Fruit fly (Drosophila melanogaster): ENCODE results near the gene CG7990.

The CG7990 gene

DNA sequence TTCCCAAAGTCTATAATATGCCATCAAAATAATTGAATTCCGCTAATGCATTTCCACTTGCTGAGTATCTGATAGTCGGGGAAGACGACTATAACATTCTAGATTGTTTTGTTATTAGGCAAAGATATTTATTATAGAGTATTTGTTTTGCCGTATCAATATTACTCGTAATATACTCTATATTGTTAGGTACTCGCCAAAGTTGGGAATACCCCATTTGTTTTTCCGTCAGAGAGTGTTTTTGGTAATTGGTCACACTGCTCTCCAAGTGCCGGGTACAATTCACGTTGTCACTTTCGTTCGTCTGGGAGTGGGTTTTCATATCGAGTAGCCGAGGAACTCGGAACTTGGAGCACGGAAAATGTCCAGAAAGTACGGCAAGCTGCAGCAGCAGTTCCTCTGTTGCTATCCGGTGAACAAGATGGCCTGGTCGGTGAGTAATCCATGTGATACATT is 41.6 kb upstream of the CG7990 start, which contains the start of gene CG7889 (continued):
- TF ChIP-seq ewg (GFP tag; optimal IDR thresholded peaks at IDR 0.05) (no peak), Sry-δ (GFP tag; optimal IDR thresholded peaks at IDR 0.05) (peak; percentile 3), CG2116 (GFP tag; optimal IDR thresholded peaks at IDR 0.05) (no peak), CG31388 (GFP tag; optimal IDR thresholded peaks at IDR 0.05) (no peak), CG11723 (GFP tag; optimal IDR thresholded peaks at IDR 0.05) (no peak), CG15696 (tag; optimal IDR thresholded peaks at IDR 0.05) (peak; percentile 6), fd102C (GFP tag; optimal IDR thresholded peaks at IDR 0.05) (no peak), sc (optimal IDR thresholded peaks at IDR 0.05) (no peak), sc (GFP tag; optimal IDR thresholded peaks at IDR 0.05) (no peak), CG9932 (GFP tag; IDR thresholded peaks at IDR 0.05) (peak; percentile 28; the same call in 1 of the 2 replicates), Fer1 (GFP tag; optimal IDR thresholded peaks at IDR 0.05) (peak; percentile 25), CG11504 (tag; optimal IDR thresholded peaks at IDR 0.05) (peak; percentile 50), Taf1 (GFP tag; IDR thresholded peaks at IDR 0.05) (peak; percentile 18; the same call in 1 of the 2 replicates), CG10979 (tag; optimal IDR thresholded peaks at IDR 0.05) (peak; percentile 10), CG9876 (GFP tag; optimal IDR thresholded peaks at IDR 0.05) (no peak), Adf1 (GFP tag; IDR thresholded peaks at IDR 0.05) (no peak), lbe (GFP tag; optimal IDR thresholded peaks at IDR 0.05) (no peak), CG18262 (tag; optimal IDR thresholded peaks at IDR 0.05) (peak; percentile 53), Fer2 (tag; optimal IDR thresholded peaks at IDR 0.05) (no peak), CG12391 (tag; optimal IDR thresholded peaks at IDR 0.05) (peak; percentile 11), Opbp (GFP tag; IDR thresholded peaks at IDR 0.05; ENCODE audit: partially characterized antibody) (no peak), CG17361 (GFP tag; IDR thresholded peaks at IDR 0.05) (peak; percentile 67), CG7963 (GFP tag; IDR thresholded peaks at IDR 0.05; ENCODE audit: partially characterized antibody) (no peak), CG14710 (tag; optimal IDR thresholded peaks at IDR 0.05) (peak; percentile 52), CG10147 (GFP tag; optimal IDR thresholded peaks at IDR 0.05) (peak; percentile 18), lmd (GFP tag; IDR thresholded peaks at IDR 0.05) (peak; percentile 17; the same call in 1 of the 2 replicates), CG6854 (GFP tag; optimal IDR thresholded peaks at IDR 0.05) (no peak), aop (GFP tag; IDR thresholded peaks at IDR 0.05) (no peak), CG3281 (GFP tag; optimal IDR thresholded peaks at IDR 0.05) (peak; percentile 26), shn (GFP tag; optimal IDR thresholded peaks at IDR 0.05) (no peak), bcd (GFP tag; optimal IDR thresholded peaks at IDR 0.05) (peak; percentile 23), D19A (tag; optimal IDR thresholded peaks at IDR 0.05) (peak; percentile 98), Oli (tag; optimal IDR thresholded peaks at IDR 0.05) (no peak), sob (GFP tag; IDR thresholded peaks at IDR 0.05) (peak; percentile 34; the same call in 1 of the 2 replicates), CG16813 (GFP tag; IDR thresholded peaks at IDR 0.05; ENCODE audit: partially characterized antibody) (no peak), CG6254 (GFP tag; optimal IDR thresholded peaks at IDR 0.05) (no peak), stc (GFP tag; IDR thresholded peaks at IDR 0.05) (no peak), tio (GFP tag; optimal IDR thresholded peaks at IDR 0.05) (no peak), Neu2 (GFP tag; optimal IDR thresholded peaks at IDR 0.05; ENCODE audit: borderline replicate concordance) (no peak), ase (GFP tag; IDR thresholded peaks at IDR 0.05) (no peak), Optix (GFP tag; IDR thresholded peaks at IDR 0.05) (no peak), ATbp (GFP tag; optimal IDR thresholded peaks at IDR 0.05) (no peak), CG18476 (GFP tag; optimal IDR thresholded peaks at IDR 0.05) (peak; percentile 21), CG33213 (GFP tag; optimal IDR thresholded peaks at IDR 0.05) (no peak), fd96Cb (tag; optimal IDR thresholded peaks at IDR 0.05) (peak; percentile 11), tin (GFP tag; optimal IDR thresholded peaks at IDR 0.05) (no peak), ind (GFP tag; optimal IDR thresholded peaks at IDR 0.05) (peak; percentile 8), CG4730 (GFP tag; IDR thresholded peaks at IDR 0.05) (no peak), amos (GFP tag; IDR thresholded peaks at IDR 0.05; ENCODE audit: partially characterized antibody) (no peak), klu (GFP tag; IDR thresholded peaks at IDR 0.05) (peak; percentile 6; the same call in 1 of the 2 replicates)

Measured in whole organism, embryonic.